Fruit fly (Drosophila melanogaster) whole organism, embryonic: ENCODE results near the gene Pvr.
A peak's percentile ranks its signal among the peaks of the same experiment; 100 is the strongest.

Experiments
- Atf-2 ChIP-seq: fragments of 200-800 bp; sonication (Bioruptor generic); optimal IDR thresholded peaks from 2 replicates; lab custom pipeline; 2016; ENCODE audit warnings: missing biosample characterization, missing genetic modification characterization
- CG10147 ChIP-seq: fragments of 200-800 bp; sonication (Bioruptor generic); optimal IDR thresholded peaks from 2 replicates; lab custom pipeline; 2019; ENCODE audit warnings: missing biosample characterization, mild to moderate bottlenecking, missing genetic modification characterization, moderate library complexity
- CG10209 ChIP-seq: fragments of 200-800 bp; sonication (Bioruptor generic); optimal IDR thresholded peaks from 3 replicates; lab custom pipeline; 2017; ENCODE audit warnings: missing biosample characterization, mild to moderate bottlenecking, missing genetic modification characterization, missing genetic modification reagents
- CG10366 ChIP-seq: fragments of 200-800 bp; sonication (Bioruptor generic); IDR thresholded peaks from 2 replicates; pipeline ENCODE4 v1.3.6; 2022; ENCODE audit warnings: missing biosample characterization, missing genetic modification characterization
- CG10979 ChIP-seq: fragments of 200-800 bp; sonication (Bioruptor generic); optimal IDR thresholded peaks from 2 replicates; lab custom pipeline; 2018; ENCODE audit warnings: missing biosample characterization, mild to moderate bottlenecking, missing genetic modification characterization, moderate library complexity
- CG11398 ChIP-seq: fragments of 200-800 bp; sonication (Bioruptor generic); optimal IDR thresholded peaks from 2 replicates; lab custom pipeline; 2016; ENCODE audit warnings: missing biosample characterization, missing genetic modification characterization
- CG12219 ChIP-seq: fragments of 200-800 bp; sonication (Bioruptor generic); optimal IDR thresholded peaks from 3 replicates; lab custom pipeline; 2018; ENCODE audit warnings: missing biosample characterization, mild to moderate bottlenecking, missing genetic modification characterization
- CG12659 ChIP-seq: fragments of 200-800 bp; sonication (Bioruptor generic); optimal IDR thresholded peaks from 3 replicates; lab custom pipeline; 2017; ENCODE audit warnings: mild to moderate bottlenecking, missing biosample characterization, missing genetic modification reagents, missing genetic modification characterization
- CG12744 ChIP-seq: fragments of 200-800 bp; sonication (Bioruptor generic); optimal IDR thresholded peaks from 2 replicates; lab custom pipeline; 2016; ENCODE audit warnings: missing biosample characterization, missing genetic modification characterization
- CG1602 ChIP-seq: fragments of 200-800 bp; sonication (Bioruptor generic); optimal IDR thresholded peaks from 3 replicates; lab custom pipeline; 2016; ENCODE audit warnings: missing biosample characterization, missing genetic modification characterization
- CG1647 ChIP-seq: fragments of 200-800 bp; sonication (Bioruptor generic); optimal IDR thresholded peaks from 3 replicates; lab custom pipeline; 2016; ENCODE audit warnings: missing biosample characterization, missing genetic modification characterization
- CG1792 ChIP-seq: fragments of 200-800 bp; sonication (Bioruptor generic); optimal IDR thresholded peaks from 2 replicates; lab custom pipeline; 2016; ENCODE audit warnings: missing biosample characterization, missing genetic modification characterization
- CG30403 ChIP-seq: fragments of 200-800 bp; sonication (Bioruptor generic); optimal IDR thresholded peaks from 3 replicates; lab custom pipeline; 2016; ENCODE audit warnings: missing biosample characterization, missing genetic modification characterization
- CG3281 ChIP-seq: fragments of 200-800 bp; sonication (Bioruptor generic); optimal IDR thresholded peaks from 3 replicates; lab custom pipeline; 2017; ENCODE audit warnings: missing biosample characterization, mild to moderate bottlenecking, missing genetic modification characterization
- CG34422 ChIP-seq: fragments of 200-800 bp; sonication (Bioruptor generic); IDR thresholded peaks from 3 replicates; pipeline ENCODE4 v1.3.6; 2022; ENCODE audit warnings: missing biosample characterization, missing genetic modification characterization
- CG3838 ChIP-seq: fragments of 200-800 bp; sonication (Bioruptor generic); optimal IDR thresholded peaks from 3 replicates; lab custom pipeline; 2016; ENCODE audit warnings: missing biosample characterization, missing genetic modification characterization
- CG4730 ChIP-seq: fragments of 200-800 bp; sonication (Bioruptor generic); IDR thresholded peaks from 2 replicates; pipeline ENCODE4 v1.3.6; 2022; ENCODE audit warnings: missing biosample characterization, missing genetic modification characterization
- CG7786 ChIP-seq: fragments of 200-800 bp; sonication (Bioruptor generic); optimal IDR thresholded peaks from 2 replicates; lab custom pipeline; 2016; ENCODE audit warnings: missing biosample characterization, missing genetic modification characterization
- CG8388 ChIP-seq: fragments of 200-800 bp; sonication (Bioruptor generic); optimal IDR thresholded peaks from 2 replicates; lab custom pipeline; 2019; ENCODE audit warnings: missing biosample characterization, mild to moderate bottlenecking, missing genetic modification characterization, moderate library complexity
- CG8478 ChIP-seq: fragments of >200 bp; optimal IDR thresholded peaks from 2 replicates; lab custom pipeline; 2018
- Deaf1 ChIP-seq: fragments of 200-800 bp; optimal IDR thresholded peaks from 3 replicates; lab custom pipeline; 2019; ENCODE audit warnings: missing biosample characterization, mild to moderate bottlenecking, missing genetic modification characterization, moderate library complexity
- Hey ChIP-seq: fragments of 200-800 bp; sonication (Bioruptor generic); optimal IDR thresholded peaks from 3 replicates; lab custom pipeline; 2018; ENCODE audit warnings: missing biosample characterization, mild to moderate bottlenecking, missing genetic modification characterization
- Myb ChIP-seq: fragments of 200-800 bp; sonication (Bioruptor generic); optimal IDR thresholded peaks from 2 replicates; lab custom pipeline; 2016; ENCODE audit warnings: missing biosample characterization, missing genetic modification characterization
- Oli ChIP-seq: fragments of 200-800 bp; sonication (Bioruptor generic); optimal IDR thresholded peaks from 2 replicates; lab custom pipeline; 2018; ENCODE audit warnings: missing biosample characterization, mild to moderate bottlenecking, missing genetic modification characterization, moderate library complexity
- Scr ChIP-seq: fragments of 200-800 bp; sonication (Bioruptor generic); IDR thresholded peaks from 2 replicates; pipeline ENCODE4 v1.3.6; 2022; ENCODE audit warnings: missing biosample characterization, missing genetic modification characterization; ENCODE audit not compliant: partially characterized antibody
- Stat92E ChIP-seq, 3 experiments: fragments of >200 bp in 2 of 3; fragments of 200-800 bp in 1 of 3; sonication (Bioruptor generic) in 1 of 3; optimal IDR thresholded peaks; 2 replicates each; lab custom pipeline; 2017 to 2019; ENCODE audit warnings: missing biosample characterization in 3 of 3, missing genetic modification characterization in 3 of 3, mild to moderate bottlenecking in 1 of 3, moderate library complexity in 1 of 3
- abd-A ChIP-seq: fragments of 200-800 bp; sonication (Bioruptor generic); optimal IDR thresholded peaks from 3 replicates; lab custom pipeline; 2019; ENCODE audit warnings: missing biosample characterization, mild to moderate bottlenecking, missing genetic modification characterization, moderate library complexity
- amos ChIP-seq: fragments of 200-800 bp; sonication (Bioruptor generic); IDR thresholded peaks from 2 replicates; pipeline ENCODE4 v1.3.6; 2022; ENCODE audit warnings: missing biosample characterization, missing genetic modification characterization; ENCODE audit not compliant: partially characterized antibody
- bbx ChIP-seq: fragments of 200-800 bp; sonication (Bioruptor generic); IDR thresholded peaks from 2 replicates; pipeline ENCODE4 v1.3.6; 2022; ENCODE audit warnings: missing biosample characterization, missing genetic modification characterization; ENCODE audit not compliant: partially characterized antibody
- cad ChIP-seq: fragments of >200 bp; optimal IDR thresholded peaks from 2 replicates; lab custom pipeline; 2017; ENCODE audit warnings: missing biosample characterization, missing genetic modification characterization
- cas ChIP-seq: fragments of 200-800 bp; sonication (Bioruptor generic); IDR thresholded peaks from 2 replicates; pipeline ENCODE4 v1.3.6; 2022; ENCODE audit warnings: missing biosample characterization, missing genetic modification characterization
- chn ChIP-seq: fragments of 200-800 bp; sonication (Bioruptor generic); optimal IDR thresholded peaks from 2 replicates; lab custom pipeline; 2016; ENCODE audit warnings: missing biosample characterization, missing genetic modification characterization
- corto ChIP-seq: fragments of 200-800 bp; sonication (Bioruptor generic); optimal IDR thresholded peaks from 2 replicates; lab custom pipeline; 2016; ENCODE audit warnings: missing biosample characterization, mild to moderate bottlenecking, missing genetic modification characterization, moderate library complexity
- dm ChIP-seq: fragments of 200-800 bp; sonication (Bioruptor generic); optimal IDR thresholded peaks from 3 replicates; lab custom pipeline; 2016; ENCODE audit warnings: missing biosample characterization, missing genetic modification characterization
- hkb ChIP-seq, 2 experiments: fragments of 200-800 bp in 1 of 2; fragments of >200 bp in 1 of 2; sonication (Bioruptor generic) in 1 of 2; IDR thresholded peaks in 1 of 2; optimal IDR thresholded peaks in 1 of 2; 2 replicates each; pipeline versions ENCODE4 v1.3.6 to Lab custom; 2017 to 2022; ENCODE audit warnings: missing biosample characterization in 1 of 2, missing genetic modification characterization in 1 of 2
- mam ChIP-seq: fragments of 200-800 bp; sonication (Bioruptor generic); optimal IDR thresholded peaks from 3 replicates; lab custom pipeline; 2016; ENCODE audit warnings: missing biosample characterization, missing genetic modification characterization
- mld ChIP-seq: fragments of 200-800 bp; sonication (Bioruptor generic); IDR thresholded peaks from 3 replicates; pipeline ENCODE4 v1.3.6; 2022; ENCODE audit warnings: missing biosample characterization, missing genetic modification characterization; ENCODE audit not compliant: partially characterized antibody
- nerfin-1 ChIP-seq: fragments of 200-800 bp; sonication (Bioruptor generic); optimal IDR thresholded peaks from 3 replicates; lab custom pipeline; 2019; ENCODE audit warnings: missing biosample characterization, mild to moderate bottlenecking, missing genetic modification characterization, moderate library complexity
- pb ChIP-seq: fragments of 200-800 bp; sonication (Bioruptor generic); optimal IDR thresholded peaks from 3 replicates; lab custom pipeline; 2016; ENCODE audit warnings: missing biosample characterization, missing genetic modification characterization
- peb ChIP-seq: fragments of 200-800 bp; sonication (Bioruptor generic); IDR thresholded peaks from 2 replicates; pipeline ENCODE4 v1.3.6; 2022; ENCODE audit warnings: missing biosample characterization, missing genetic modification characterization
- prd ChIP-seq, 3 experiments: fragments of >200 bp in 2 of 3; fragments of 200-800 bp in 1 of 3; sonication (Bioruptor generic) in 1 of 3; optimal IDR thresholded peaks in 2 of 3; IDR thresholded peaks in 1 of 3; 2 replicates in 2 of 3; 3 replicates in 1 of 3; pipeline versions ENCODE4 v1.3.6 to Lab custom; 2017 to 2022; ENCODE audit warnings: missing biosample characterization in 1 of 3, missing genetic modification characterization in 1 of 3
- salm ChIP-seq: fragments of 200-800 bp; sonication (Bioruptor generic); optimal IDR thresholded peaks from 2 replicates; lab custom pipeline; 2018; ENCODE audit warnings: missing biosample characterization, mild to moderate bottlenecking, missing genetic modification characterization
- slbo ChIP-seq: fragments of 200-800 bp; sonication (Bioruptor generic); IDR thresholded peaks from 2 replicates; pipeline ENCODE4 v1.3.6; 2022; ENCODE audit warnings: missing biosample characterization, missing genetic modification characterization
- sna ChIP-seq: fragments of 200-800 bp; sonication (Bioruptor generic); IDR thresholded peaks from 2 replicates; pipeline ENCODE4 v1.3.6; 2022; ENCODE audit warnings: missing biosample characterization, missing genetic modification characterization; ENCODE audit not compliant: partially characterized antibody
- sr ChIP-seq: fragments of 200-800 bp; sonication (Bioruptor generic); IDR thresholded peaks from 3 replicates; pipeline ENCODE4 v1.3.6; 2022; ENCODE audit warnings: missing biosample characterization, missing genetic modification characterization
- toy ChIP-seq: fragments of 200-800 bp; sonication (Bioruptor generic); IDR thresholded peaks from 2 replicates; pipeline ENCODE4 v1.3.6; 2022; ENCODE audit warnings: missing biosample characterization, missing genetic modification characterization
- tup ChIP-seq: fragments of 200-800 bp; sonication (Bioruptor generic); optimal IDR thresholded peaks from 2 replicates; lab custom pipeline; 2016; ENCODE audit warnings: missing biosample characterization, mild to moderate bottlenecking, missing genetic modification characterization, moderate library complexity
- vfl ChIP-seq: fragments of 200-800 bp; sonication (Bioruptor generic); optimal IDR thresholded peaks from 2 replicates; lab custom pipeline; 2016; ENCODE audit warnings: missing biosample characterization, missing genetic modification characterization
- z ChIP-seq: fragments of 200-800 bp; sonication (Bioruptor generic); IDR thresholded peaks from 3 replicates; pipeline ENCODE4 v1.3.6; 2022; ENCODE audit warnings: missing biosample characterization, missing genetic modification characterization

Gene Pvr

dm6 chr2L:8279400-8280065, 39.9 kb upstream of the Pvr start (continued):
- TF ChIP-seq nerfin-1 (tag; lab: Kevin White, UChicago): peak; percentile 59
- TF ChIP-seq cad (GFP tag; lab: Kevin White, UChicago): no peak
- peak; percentile 41 for TF ChIP-seq tup (GFP tag; lab: Kevin White, UChicago)
- no peak for TF ChIP-seq toy
- TF ChIP-seq mam (GFP tag; lab: Kevin White, UChicago): peak; percentile 5
- TF ChIP-seq sr (GFP tag; lab: Robert Waterston, UW): no peak
- TF ChIP-seq CG34422 (GFP tag; lab: Robert Waterston, UW): no peak
- peak; percentile 51 for TF ChIP-seq CG12219 (GFP tag; lab: Kevin White, UChicago)
- no peak for TF ChIP-seq CG12744 (GFP tag; lab: Kevin White, UChicago)
- no peak for TF ChIP-seq bbx (GFP tag; lab: Robert Waterston, UW)
- TF ChIP-seq Hey (tag; lab: Kevin White, UChicago): no peak
- peak; percentile 62 for TF ChIP-seq CG30403 (GFP tag; lab: Kevin White, UChicago)
- TF ChIP-seq chn (GFP tag; lab: Kevin White, UChicago): peak; percentile 70
- peak; percentile 94 for TF ChIP-seq corto (GFP tag; lab: Kevin White, UChicago)
- TF ChIP-seq slbo (GFP tag; lab: Robert Waterston, UW): peak; percentile 36
- TF ChIP-seq mld (GFP tag; lab: Robert Waterston, UW): no peak
- no peak for TF ChIP-seq Deaf1
- no peak for TF ChIP-seq CG1792 (GFP tag; lab: Kevin White, UChicago)
- peak; percentile 67 for TF ChIP-seq CG10209
- peak; percentile 37 for TF ChIP-seq Atf-2 (GFP tag; lab: Kevin White, UChicago)
- TF ChIP-seq pb (GFP tag; lab: Kevin White, UChicago): no peak
- TF ChIP-seq CG3281 (GFP tag; lab: Kevin White, UChicago): no peak
- TF ChIP-seq CG7786 (GFP tag; lab: Kevin White, UChicago): peak; percentile 47
- no peak; the same call in 2 of the 3 replicates for TF ChIP-seq z (GFP tag; lab: Robert Waterston, UW)
- no peak for TF ChIP-seq amos (GFP tag; lab: Robert Waterston, UW)
- peak; percentile 90 for TF ChIP-seq CG10979 (tag; lab: Kevin White, UChicago)
- TF ChIP-seq cas: no peak
- TF ChIP-seq dm (GFP tag; lab: Kevin White, UChicago): peak; percentile 16
- TF ChIP-seq hkb (optimal IDR thresholded peaks at IDR 0.05; lab: Kevin White, UChicago): no peak
- TF ChIP-seq hkb (GFP tag; IDR thresholded peaks at IDR 0.05; lab: Robert Waterston, UW): peak; percentile 59; the same call in 1 of the 2 replicates
- peak in 1 of 3 experiments; percentile 67 for TF ChIP-seq Stat92E (GFP tag; optimal IDR thresholded peaks at IDR 0.05; lab: Kevin White, UChicago)
- TF ChIP-seq peb: peak; percentile 42; the same call in 1 of the 2 replicates
- TF ChIP-seq CG11398 (GFP tag; lab: Kevin White, UChicago): no peak
- TF ChIP-seq CG8388 (GFP tag; lab: Kevin White, UChicago): peak; percentile 77
- peak; percentile 4 for TF ChIP-seq CG12659 (GFP tag; lab: Kevin White, UChicago)
- TF ChIP-seq Scr (GFP tag; lab: Robert Waterston, UW): no peak
- peak; percentile 57 for TF ChIP-seq CG1602
- peak; percentile 71 for TF ChIP-seq Oli (tag; lab: Kevin White, UChicago)
- no peak for TF ChIP-seq prd (optimal IDR thresholded peaks at IDR 0.05; lab: Kevin White, UChicago)
- peak; percentile 82; the same call in 2 of the 3 replicates for TF ChIP-seq prd (GFP tag; IDR thresholded peaks at IDR 0.05; lab: Robert Waterston, UW)
- peak; percentile 22 for TF ChIP-seq vfl
- peak; percentile 39 for TF ChIP-seq CG10366
- no peak for TF ChIP-seq CG10147 (GFP tag; lab: Kevin White, UChicago)
- no peak for TF ChIP-seq abd-A (tag; lab: Kevin White, UChicago)
- TF ChIP-seq CG3838 (GFP tag; lab: Kevin White, UChicago): peak; percentile 21
- no peak for TF ChIP-seq salm
- TF ChIP-seq sna (GFP tag; lab: Robert Waterston, UW): no peak
- TF ChIP-seq CG4730 (GFP tag; lab: Robert Waterston, UW): peak; percentile 55; the same call in 1 of the 2 replicates
- no peak for TF ChIP-seq CG8478
- no peak for TF ChIP-seq Myb (GFP tag; lab: Kevin White, UChicago)
- TF ChIP-seq CG1647 (GFP tag; lab: Kevin White, UChicago): peak; percentile 24
